Worm (Caenorhabditis elegans): ENCODE data around the gene ins-12.

ce11 chrII:5578035-5578434 lies 23.6 kb downstream of the ins-12 start, which contains the start of gene T25E4.1:
- no peak for TF ChIP-seq ref-1 (GFP tag; conservative IDR thresholded peaks at IDR 0.05)
- no peak for TF ChIP-seq tab-1 (GFP tag; IDR thresholded peaks at IDR 0.05)
- no peak for TF ChIP-seq klf-2 (GFP tag; conservative IDR thresholded peaks at IDR 0.05)
- no peak for TF ChIP-seq med-1 (GFP tag; optimal IDR thresholded peaks at IDR 0.05; ENCODE audit: insufficient read depth)

Measured in whole organism, midembryonic.